Fruit fly (Drosophila melanogaster) whole organism, embryonic: ENCODE measurements around the gene CG46244.

Source experiments
- B-H2 ChIP-seq: fragments of 200-800 bp; sonication (Bioruptor generic); optimal IDR thresholded peaks from 2 replicates; lab custom pipeline; 2018; ENCODE audit warnings: missing biosample characterization, mild to moderate bottlenecking, missing genetic modification characterization
- Bgb ChIP-seq: fragments of 200-800 bp; sonication (Bioruptor generic); IDR thresholded peaks from 2 replicates; pipeline ENCODE4 v1.3.6; 2022; ENCODE audit warnings: missing biosample characterization, missing genetic modification characterization; ENCODE audit not compliant: partially characterized antibody
- CG10147 ChIP-seq: fragments of 200-800 bp; sonication (Bioruptor generic); optimal IDR thresholded peaks from 2 replicates; lab custom pipeline; 2019; ENCODE audit warnings: missing biosample characterization, mild to moderate bottlenecking, missing genetic modification characterization, moderate library complexity
- CG10543 ChIP-seq: fragments of 200-800 bp; sonication (Bioruptor generic); optimal IDR thresholded peaks from 3 replicates; lab custom pipeline; 2017; ENCODE audit warnings: missing biosample characterization, mild to moderate bottlenecking, missing genetic modification characterization, moderate library complexity
- CG11398 ChIP-seq: fragments of 200-800 bp; sonication (Bioruptor generic); optimal IDR thresholded peaks from 2 replicates; lab custom pipeline; 2016; ENCODE audit warnings: missing biosample characterization, missing genetic modification characterization
- CG11504 ChIP-seq: fragments of 200-800 bp; sonication (Bioruptor generic); optimal IDR thresholded peaks from 3 replicates; lab custom pipeline; 2019; ENCODE audit warnings: missing biosample characterization, mild to moderate bottlenecking, missing genetic modification characterization, moderate library complexity
- CG12104 ChIP-seq: fragments of 200-800 bp; sonication (Bioruptor generic); optimal IDR thresholded peaks from 3 replicates; lab custom pipeline; 2016; ENCODE audit warnings: missing biosample characterization, missing genetic modification characterization
- CG12299 ChIP-seq: fragments of 200-800 bp; sonication (Bioruptor generic); optimal IDR thresholded peaks from 2 replicates; lab custom pipeline; 2018; ENCODE audit warnings: missing biosample characterization, mild to moderate bottlenecking, missing genetic modification characterization
- CG1233 ChIP-seq: fragments of 200-800 bp; sonication (Bioruptor generic); optimal IDR thresholded peaks from 4 replicates; lab custom pipeline; 2018; ENCODE audit warnings: missing biosample characterization, mild to moderate bottlenecking, missing genetic modification characterization
- CG12391 ChIP-seq: fragments of 200-800 bp; sonication (Bioruptor generic); optimal IDR thresholded peaks from 3 replicates; lab custom pipeline; 2018; ENCODE audit warnings: missing biosample characterization, mild to moderate bottlenecking, missing genetic modification characterization, moderate library complexity
- CG12659 ChIP-seq: fragments of 200-800 bp; sonication (Bioruptor generic); optimal IDR thresholded peaks from 3 replicates; lab custom pipeline; 2017; ENCODE audit warnings: mild to moderate bottlenecking, missing biosample characterization, missing genetic modification reagents, missing genetic modification characterization
- CG13287 ChIP-seq: fragments of 200-800 bp; sonication (Bioruptor generic); IDR thresholded peaks from 2 replicates; pipeline ENCODE4 v1.3.6; 2022; ENCODE audit warnings: missing biosample characterization, missing genetic modification characterization; ENCODE audit not compliant: partially characterized antibody
- CG13296 ChIP-seq: fragments of 200-800 bp; sonication (Bioruptor generic); optimal IDR thresholded peaks from 3 replicates; lab custom pipeline; 2018; ENCODE audit warnings: missing biosample characterization, mild to moderate bottlenecking, missing genetic modification characterization
- CG14667 ChIP-seq: fragments of 200-800 bp; sonication (Bioruptor generic); IDR thresholded peaks from 2 replicates; pipeline ENCODE4 v1.3.6; 2022; ENCODE audit warnings: missing biosample characterization, missing genetic modification characterization
- CG17361 ChIP-seq: fragments of 200-800 bp; sonication (Bioruptor generic); IDR thresholded peaks from 3 replicates; pipeline ENCODE4 v1.3.6; 2022; ENCODE audit warnings: missing biosample characterization, missing genetic modification characterization
- CG17385 ChIP-seq: fragments of 200-800 bp; sonication (Bioruptor generic); optimal IDR thresholded peaks from 3 replicates; lab custom pipeline; 2018; ENCODE audit warnings: missing biosample characterization, mild to moderate bottlenecking, missing genetic modification characterization
- CG17829 ChIP-seq: fragments of 200-800 bp; optimal IDR thresholded peaks from 2 replicates; lab custom pipeline; 2019; ENCODE audit warnings: missing biosample characterization, mild to moderate bottlenecking, missing genetic modification characterization, moderate library complexity
- CG2116 ChIP-seq: fragments of 200-800 bp; sonication (Bioruptor generic); optimal IDR thresholded peaks from 3 replicates; lab custom pipeline; 2018; ENCODE audit warnings: missing biosample characterization, mild to moderate bottlenecking, missing genetic modification characterization
- CG2712 ChIP-seq: fragments of 200-800 bp; optimal IDR thresholded peaks from 3 replicates; lab custom pipeline; 2019; ENCODE audit warnings: missing biosample characterization, mild to moderate bottlenecking, missing genetic modification characterization, moderate library complexity
- CG30020 ChIP-seq: fragments of 200-800 bp; optimal IDR thresholded peaks from 2 replicates; lab custom pipeline; 2019; ENCODE audit warnings: missing biosample characterization, mild to moderate bottlenecking, missing genetic modification characterization, moderate library complexity
- CG30431 ChIP-seq: fragments of 200-800 bp; sonication (Bioruptor generic); optimal IDR thresholded peaks from 2 replicates; lab custom pipeline; 2017; ENCODE audit warnings: missing biosample characterization, missing genetic modification characterization
- CG3281 ChIP-seq: fragments of 200-800 bp; sonication (Bioruptor generic); optimal IDR thresholded peaks from 3 replicates; lab custom pipeline; 2017; ENCODE audit warnings: missing biosample characterization, mild to moderate bottlenecking, missing genetic modification characterization
- CG4404 ChIP-seq: fragments of 200-800 bp; sonication (Bioruptor generic); IDR thresholded peaks from 2 replicates; pipeline ENCODE4 v1.3.6; 2022; ENCODE audit warnings: missing biosample characterization, missing genetic modification characterization
- CG4617 ChIP-seq: fragments of 200-800 bp; sonication (Bioruptor generic); optimal IDR thresholded peaks from 3 replicates; lab custom pipeline; 2016; ENCODE audit warnings: missing biosample characterization, missing genetic modification characterization, borderline replicate concordance
- CG4820 ChIP-seq: fragments of 200-800 bp; sonication (Bioruptor generic); optimal IDR thresholded peaks from 3 replicates; lab custom pipeline; 2016; ENCODE audit warnings: missing biosample characterization, missing genetic modification characterization
- CG5245 ChIP-seq: fragments of 200-800 bp; sonication (Bioruptor generic); optimal IDR thresholded peaks from 3 replicates; lab custom pipeline; 2016; ENCODE audit warnings: missing biosample characterization, missing genetic modification characterization
- CG7839 ChIP-seq: fragments of 200-800 bp; sonication (Bioruptor generic); optimal IDR thresholded peaks from 3 replicates; lab custom pipeline; 2018; ENCODE audit warnings: missing biosample characterization, mild to moderate bottlenecking, missing genetic modification characterization, moderate library complexity
- CG8478 ChIP-seq: fragments of >200 bp; optimal IDR thresholded peaks from 2 replicates; lab custom pipeline; 2018
- Camta ChIP-seq: fragments of 200-800 bp; sonication (Bioruptor generic); optimal IDR thresholded peaks from 2 replicates; lab custom pipeline; 2016; ENCODE audit warnings: missing biosample characterization, missing genetic modification characterization
- CrebB ChIP-seq: fragments of 200-800 bp; sonication (Bioruptor generic); optimal IDR thresholded peaks from 3 replicates; lab custom pipeline; 2018; ENCODE audit warnings: missing biosample characterization, mild to moderate bottlenecking, missing genetic modification characterization
- D19A ChIP-seq: fragments of 200-800 bp; optimal IDR thresholded peaks from 3 replicates; lab custom pipeline; 2019; ENCODE audit warnings: missing biosample characterization, mild to moderate bottlenecking, missing genetic modification characterization, moderate library complexity
- Ets97D ChIP-seq: fragments of 200-800 bp; sonication (Bioruptor generic); optimal IDR thresholded peaks from 3 replicates; lab custom pipeline; 2016; ENCODE audit warnings: missing biosample characterization, missing genetic modification characterization
- Fer2 ChIP-seq: fragments of 200-800 bp; sonication (Bioruptor generic); optimal IDR thresholded peaks from 2 replicates; lab custom pipeline; 2018; ENCODE audit warnings: missing biosample characterization, mild to moderate bottlenecking, missing genetic modification characterization, moderate library complexity
- HHEX ChIP-seq: fragments of 200-800 bp; sonication (Bioruptor generic); optimal IDR thresholded peaks from 3 replicates; lab custom pipeline; 2017; ENCODE audit warnings: missing biosample characterization, mild to moderate bottlenecking, missing genetic modification characterization, missing genetic modification reagents
- HLH4C ChIP-seq: fragments of 200-800 bp; sonication (Bioruptor generic); IDR thresholded peaks from 3 replicates; pipeline ENCODE4 v1.3.6; 2022; ENCODE audit warnings: missing biosample characterization, missing genetic modification characterization; ENCODE audit not compliant: partially characterized antibody
- Med ChIP-seq: fragments of 200-800 bp; sonication (Bioruptor generic); peaks from one replicate; lab custom pipeline; 2016; ENCODE audit warnings: missing biosample characterization, missing genetic modification characterization, mild to moderate bottlenecking, inconsistent platforms, moderate library complexity
- Nf-YB ChIP-seq: fragments of 200-800 bp; sonication (Bioruptor generic); optimal IDR thresholded peaks from 3 replicates; lab custom pipeline; 2019; ENCODE audit warnings: missing biosample characterization, mild to moderate bottlenecking, missing genetic modification characterization, moderate library complexity
- btn ChIP-seq: fragments of 200-800 bp; sonication (Bioruptor generic); optimal IDR thresholded peaks from 2 replicates; lab custom pipeline; 2016; ENCODE audit warnings: missing biosample characterization, missing genetic modification characterization
- exex ChIP-seq: fragments of 200-800 bp; sonication (Bioruptor generic); optimal IDR thresholded peaks from 4 replicates; lab custom pipeline; 2018; ENCODE audit warnings: missing biosample characterization, mild to moderate bottlenecking, missing genetic modification characterization, moderate library complexity
- eyg ChIP-seq: fragments of 200-800 bp; sonication (Bioruptor generic); optimal IDR thresholded peaks from 3 replicates; lab custom pipeline; 2016; ENCODE audit warnings: missing biosample characterization, missing genetic modification characterization
- kni ChIP-seq: fragments of 200-800 bp; sonication (Bioruptor generic); optimal IDR thresholded peaks from 3 replicates; lab custom pipeline; 2017; ENCODE audit warnings: mild to moderate bottlenecking, missing biosample characterization, missing genetic modification reagents, missing genetic modification characterization
- knrl ChIP-seq: fragments of 200-800 bp; sonication (Bioruptor generic); IDR thresholded peaks from 3 replicates; pipeline ENCODE4 v1.3.6; 2022; ENCODE audit warnings: missing biosample characterization, missing genetic modification characterization; ENCODE audit not compliant: partially characterized antibody
- otp ChIP-seq: fragments of 200-800 bp; sonication (Bioruptor generic); IDR thresholded peaks from 3 replicates; pipeline ENCODE4, ENCODE4 v1.3.6; 2022; ENCODE audit warnings: missing biosample characterization, missing genetic modification characterization
- run ChIP-seq: fragments of 200-800 bp; sonication (Bioruptor generic); optimal IDR thresholded peaks from 3 replicates; lab custom pipeline; 2018; ENCODE audit warnings: missing biosample characterization, mild to moderate bottlenecking, missing genetic modification characterization
- sc ChIP-seq, 3 experiments: fragments of >200 bp in 2 of 3; fragments of 200-800 bp in 1 of 3; sonication (Bioruptor generic) in 1 of 3; optimal IDR thresholded peaks; 2 replicates in 2 of 3; 3 replicates in 1 of 3; lab custom pipeline; 2017; ENCODE audit warnings: mild to moderate bottlenecking in 1 of 3, missing biosample characterization in 1 of 3, missing genetic modification characterization in 1 of 3, missing genetic modification reagents in 1 of 3
- stwl ChIP-seq: fragments of 200-800 bp; sonication (Bioruptor generic); optimal IDR thresholded peaks from 3 replicates; lab custom pipeline; 2018; ENCODE audit warnings: missing biosample characterization, mild to moderate bottlenecking, missing genetic modification characterization, moderate library complexity
- trem ChIP-seq: fragments of 200-800 bp; optimal IDR thresholded peaks from 3 replicates; lab custom pipeline; 2019; ENCODE audit warnings: missing biosample characterization, mild to moderate bottlenecking, missing genetic modification characterization, moderate library complexity
- trh ChIP-seq: fragments of 200-800 bp; sonication (Bioruptor generic); optimal IDR thresholded peaks from 2 replicates; lab custom pipeline; 2016; ENCODE audit warnings: missing biosample characterization, missing genetic modification characterization
- unpg ChIP-seq: fragments of 200-800 bp; sonication (Bioruptor generic); optimal IDR thresholded peaks from 3 replicates; lab custom pipeline; 2018; ENCODE audit warnings: missing biosample characterization, mild to moderate bottlenecking, missing genetic modification characterization, moderate library complexity

CG46244 gene

DNA sequence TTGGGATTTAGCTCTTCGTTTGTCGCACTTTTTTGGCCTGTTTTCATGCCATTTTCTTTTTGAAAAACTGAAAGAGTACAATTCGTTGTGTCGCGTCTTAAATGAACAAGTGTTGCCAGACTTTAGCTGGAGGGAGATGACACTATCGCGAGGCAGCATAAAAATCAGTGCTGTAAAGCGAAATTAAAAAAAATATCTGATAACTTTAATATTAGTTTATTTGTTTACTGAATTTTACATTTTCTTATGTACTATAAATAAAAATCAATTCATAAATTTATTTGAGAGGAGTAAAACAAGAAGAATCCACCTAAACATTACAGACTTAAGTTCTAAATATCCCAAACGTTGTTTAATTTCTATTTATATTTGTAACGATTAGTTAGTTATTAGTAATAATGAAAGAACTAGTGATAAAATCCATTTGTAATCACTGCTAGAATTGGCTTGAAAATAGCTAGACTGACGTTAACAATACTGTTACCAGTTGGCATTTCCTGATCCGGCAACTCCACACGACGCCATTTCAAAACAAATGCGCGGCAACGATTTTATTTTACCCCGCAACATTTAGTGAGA is 29.1 kb upstream of the CG46244 start, which contains the start of the genes spi and msb1l (continued):
- TF ChIP-seq knrl (GFP tag; lab: Robert Waterston, UW): peak; percentile 70
- peak; percentile 4 for TF ChIP-seq HHEX (GFP tag; lab: Kevin White, UChicago)
- TF ChIP-seq CG12391 (tag; lab: Kevin White, UChicago): peak; percentile 81
- peak; percentile 46 for TF ChIP-seq CG4820 (GFP tag; lab: Kevin White, UChicago)
- no peak for TF ChIP-seq CrebB (tag; lab: Kevin White, UChicago)
- TF ChIP-seq run (tag; lab: Kevin White, UChicago): no peak
- TF ChIP-seq CG2116: peak; percentile 42
- peak; percentile 71 for TF ChIP-seq CG12104 (GFP tag; lab: Kevin White, UChicago)
- peak; percentile 21 for TF ChIP-seq Ets97D (GFP tag; lab: Kevin White, UChicago)
- TF ChIP-seq CG10147 (GFP tag; lab: Kevin White, UChicago): peak; percentile 21
- TF ChIP-seq CG4617 (GFP tag; lab: Kevin White, UChicago): peak; percentile 0
- peak; percentile 66 for TF ChIP-seq CG2712
- TF ChIP-seq CG1233 (GFP tag; lab: Kevin White, UChicago): no peak
- no peak for TF ChIP-seq btn (GFP tag; lab: Kevin White, UChicago)
- peak; percentile 41; the same call in 1 of the 3 replicates for TF ChIP-seq HLH4C (GFP tag; lab: Robert Waterston, UW)
- no peak for TF ChIP-seq CG11398 (GFP tag; lab: Kevin White, UChicago)
- TF ChIP-seq Med (GFP tag; lab: Kevin White, UChicago): peak; percentile 70
- TF ChIP-seq Nf-YB (GFP tag; lab: Kevin White, UChicago): no peak
- TF ChIP-seq trh: no peak
- peak; percentile 64 for TF ChIP-seq CG17829 (tag; lab: Kevin White, UChicago)
- TF ChIP-seq CG30020 (tag; lab: Kevin White, UChicago): peak; percentile 69
- TF ChIP-seq Bgb: no peak
- no peak for TF ChIP-seq sc (optimal IDR thresholded peaks at IDR 0.05; lab: Kevin White, UChicago)
- peak; percentile 27 for TF ChIP-seq sc (GFP tag; optimal IDR thresholded peaks at IDR 0.05; lab: Kevin White, UChicago)
- no peak for TF ChIP-seq exex (tag; lab: Kevin White, UChicago)
- 0 out of 3 replicates have a peak, but pooled peaks have one; percentile 5 for TF ChIP-seq otp
- TF ChIP-seq CG8478 (lab: Kevin White, UChicago): no peak
- TF ChIP-seq CG3281 (GFP tag; lab: Kevin White, UChicago): peak; percentile 38
- 0 out of 2 replicates have a peak, but pooled peaks have one; percentile 22 for TF ChIP-seq CG14667 (GFP tag; lab: Robert Waterston, UW)
- peak; percentile 57 for TF ChIP-seq CG13287 (GFP tag; lab: Robert Waterston, UW)
- TF ChIP-seq kni: no peak
- no peak for TF ChIP-seq CG13296 (GFP tag; lab: Kevin White, UChicago)
- peak; percentile 74 for TF ChIP-seq trem (tag; lab: Kevin White, UChicago)
- peak; percentile 55 for TF ChIP-seq CG4404 (GFP tag; lab: Robert Waterston, UW)
- TF ChIP-seq CG12299: no peak
- TF ChIP-seq CG17361: peak; percentile 87
- TF ChIP-seq stwl (tag; lab: Kevin White, UChicago): peak; percentile 72
- no peak for TF ChIP-seq Camta (GFP tag; lab: Kevin White, UChicago)
- TF ChIP-seq CG7839 (tag; lab: Kevin White, UChicago): peak; percentile 62
- TF ChIP-seq unpg: no peak
- peak; percentile 42 for TF ChIP-seq Fer2 (tag; lab: Kevin White, UChicago)
- TF ChIP-seq CG10543 (GFP tag; lab: Kevin White, UChicago): peak; percentile 30
- peak; percentile 74 for TF ChIP-seq CG12659
- peak; percentile 75 for TF ChIP-seq CG11504 (tag; lab: Kevin White, UChicago)
- no peak for TF ChIP-seq eyg (GFP tag; lab: Kevin White, UChicago)
- TF ChIP-seq CG17385: peak; percentile 29
- TF ChIP-seq CG30431 (GFP tag; lab: Kevin White, UChicago): no peak
- TF ChIP-seq CG5245 (GFP tag; lab: Kevin White, UChicago): no peak
- peak; percentile 37 for TF ChIP-seq D19A (tag; lab: Kevin White, UChicago)
- peak; percentile 71 for TF ChIP-seq B-H2
